Fruit fly (Drosophila melanogaster) S2 (cell line): ENCODE data around the gene CG14742.

Experiments
- CG8478 ChIP-seq: fragments of >200 bp; optimal IDR thresholded peaks from 2 replicates; lab custom pipeline; 2018
- CTCF ChIP-seq, 2 experiments: fragments of >200 bp; optimal IDR thresholded peaks; 2 replicates each; lab custom pipeline; 2018

The CG14742 gene

dm6 chr3R:12214201-12214600, at the start of gene CG14742:
TSS of gene CG14742 (plus strand) at chr3R:12214501.
- no peak for TF ChIP-seq CTCF (optimal IDR thresholded peaks at IDR 0.05; lab: Kevin White, UChicago)
- TF ChIP-seq CG8478 (lab: Kevin White, UChicago), result no peak

- TF ChIP-seq CTCF (optimal IDR thresholded peaks at IDR 0.05; lab: Kevin White, UChicago), result no peak
- no peak for TF ChIP-seq CG8478 (lab: Kevin White, UChicago)
These were observed 48.2 kb upstream of the CG14742 start, which contains the start of gene Cpn for dm6 chr3R:12166086-12166485. TSS of gene Cpn (minus strand) at chr3R:12166186.

dm6 chr3R:12168348-12168747, 46.0 kb upstream of the CG14742 start:
- TF ChIP-seq CTCF (optimal IDR thresholded peaks at IDR 0.05; lab: Kevin White, UChicago) (no peak), CG8478 (lab: Kevin White, UChicago) (no peak)

dm6 chr3R:12185615-12186014, 28.7 kb upstream of the CG14742 start:
- TF ChIP-seq CTCF (optimal IDR thresholded peaks at IDR 0.05; lab: Kevin White, UChicago) (no peak), CG8478 (lab: Kevin White, UChicago) (no peak)

dm6 chr3R:12194911-12195310, 19.4 kb upstream of the CG14742 start, which contains the start of the genes eIF3d2 and CG43450:
TSS of gene eIF3d2 (minus strand) at chr3R:12195011.
TSS of gene CG43450 (plus strand) at chr3R:12195294.
- TF ChIP-seq CG8478 (lab: Kevin White, UChicago) (no peak), CTCF (optimal IDR thresholded peaks at IDR 0.05; lab: Kevin White, UChicago) (no peak)

dm6 chr3R:12196100-12196499, 18.2 kb upstream of the CG14742 start:
- no peak for TF ChIP-seq CG8478 (lab: Kevin White, UChicago)
- TF ChIP-seq CTCF (optimal IDR thresholded peaks at IDR 0.05; lab: Kevin White, UChicago), result no peak

dm6 chr3R:12197641-12198040, 16.7 kb upstream of the CG14742 start, which contains the start of gene Adk1:
TSS of gene Adk1 (plus strand) at chr3R:12197941.
- TF ChIP-seq CTCF (optimal IDR thresholded peaks at IDR 0.05; lab: Kevin White, UChicago) (no peak), CG8478 (lab: Kevin White, UChicago) (no peak)

dm6 chr3R:12210260-12210659, 4.0 kb upstream of the CG14742 start, which contains the start of gene CG4830:
TSS of gene CG4830 (minus strand) at chr3R:12210360.
- TF ChIP-seq CTCF (optimal IDR thresholded peaks at IDR 0.05; lab: Kevin White, UChicago) (no peak), CG8478 (lab: Kevin White, UChicago) (no peak)

dm6 chr3R:12211552-12211951, 2.7 kb upstream of the CG14742 start:
- no peak for TF ChIP-seq CTCF (optimal IDR thresholded peaks at IDR 0.05; lab: Kevin White, UChicago)
- TF ChIP-seq CG8478 (lab: Kevin White, UChicago), result no peak

- TF ChIP-seq CG8478 (lab: Kevin White, UChicago), result no peak
- no peak for TF ChIP-seq CTCF (optimal IDR thresholded peaks at IDR 0.05; lab: Kevin White, UChicago)
These were observed 5.2 kb downstream of the CG14742 start, which contains the start of gene Cog1 for dm6 chr3R:12219497-12219896. TSS of gene Cog1 (minus strand) at chr3R:12219686.

- TF ChIP-seq CG8478 (lab: Kevin White, UChicago) (no peak), CTCF (optimal IDR thresholded peaks at IDR 0.05; lab: Kevin White, UChicago) (no peak)
These were observed 7.1 kb downstream of the CG14742 start, which contains the start of gene CG4860 for dm6 chr3R:12221366-12221916. TSS of gene CG4860 (minus strand) at chr3R:12221464.

dm6 chr3R:12222093-12222492, 7.8 kb downstream of the CG14742 start, which contains the start of gene Rsbp15:
TSS of gene Rsbp15 (plus strand) at chr3R:12222387.
- TF ChIP-seq CTCF (optimal IDR thresholded peaks at IDR 0.05; lab: Kevin White, UChicago), result peak; percentile 86 to 91
- no peak for TF ChIP-seq CG8478 (lab: Kevin White, UChicago)

dm6 chr3R:12224919-12225318, 10.6 kb downstream of the CG14742 start, which contains the start of gene CG17404:
TSS of gene CG17404 (minus strand) at chr3R:12225019.
- TF ChIP-seq CTCF (optimal IDR thresholded peaks at IDR 0.05; lab: Kevin White, UChicago) (no peak), CG8478 (lab: Kevin White, UChicago) (no peak)

- no peak for TF ChIP-seq CG8478 (lab: Kevin White, UChicago)
- TF ChIP-seq CTCF (optimal IDR thresholded peaks at IDR 0.05; lab: Kevin White, UChicago), result no peak
These were observed 11.9 kb downstream of the CG14742 start, which contains the start of gene CG12256 for dm6 chr3R:12226239-12226638. TSS of gene CG12256 (minus strand) at chr3R:12226339.

dm6 chr3R:12229113-12229512, 14.8 kb downstream of the CG14742 start, which contains the start of gene CG3916:
TSS of gene CG3916 (plus strand) at chr3R:12229413.
- no peak for TF ChIP-seq CG8478 (lab: Kevin White, UChicago)
- no peak for TF ChIP-seq CTCF (optimal IDR thresholded peaks at IDR 0.05; lab: Kevin White, UChicago)
